Worm (Caenorhabditis elegans) whole organism, dauer: Measurements from ENCODE around the gene str-243.

Experiments
- unc-62 ChIP-seq: sonication (generic microtip); optimal IDR thresholded peaks from 2 replicates; lab custom pipeline; 2017; ENCODE audit warnings: missing biosample characterization, missing genetic modification reagents, missing genetic modification characterization

Gene str-243

DNA sequence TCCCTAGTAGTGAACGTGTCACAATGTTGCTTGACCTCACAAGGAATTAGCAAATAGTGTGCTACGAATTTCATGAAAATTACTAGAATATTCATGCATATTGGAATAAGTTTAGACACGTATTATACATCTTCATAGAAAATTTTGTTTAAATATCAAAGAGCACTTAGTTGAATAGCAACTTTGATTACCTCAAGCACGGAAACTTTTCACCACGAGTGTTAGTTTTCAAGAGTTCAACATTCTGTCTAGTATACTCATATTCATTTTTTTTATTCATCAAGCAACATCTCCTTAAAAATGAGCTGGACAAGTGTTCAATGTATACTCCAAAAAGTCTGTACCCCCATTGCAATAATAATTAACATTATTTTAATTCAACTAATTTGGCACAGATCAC is at the start of gene str-243:
Gene str-243, plus strand, starts transcription at position 301 of the 400 bp plus-strand sequence.
- TF ChIP-seq unc-62: no peak

DNA sequence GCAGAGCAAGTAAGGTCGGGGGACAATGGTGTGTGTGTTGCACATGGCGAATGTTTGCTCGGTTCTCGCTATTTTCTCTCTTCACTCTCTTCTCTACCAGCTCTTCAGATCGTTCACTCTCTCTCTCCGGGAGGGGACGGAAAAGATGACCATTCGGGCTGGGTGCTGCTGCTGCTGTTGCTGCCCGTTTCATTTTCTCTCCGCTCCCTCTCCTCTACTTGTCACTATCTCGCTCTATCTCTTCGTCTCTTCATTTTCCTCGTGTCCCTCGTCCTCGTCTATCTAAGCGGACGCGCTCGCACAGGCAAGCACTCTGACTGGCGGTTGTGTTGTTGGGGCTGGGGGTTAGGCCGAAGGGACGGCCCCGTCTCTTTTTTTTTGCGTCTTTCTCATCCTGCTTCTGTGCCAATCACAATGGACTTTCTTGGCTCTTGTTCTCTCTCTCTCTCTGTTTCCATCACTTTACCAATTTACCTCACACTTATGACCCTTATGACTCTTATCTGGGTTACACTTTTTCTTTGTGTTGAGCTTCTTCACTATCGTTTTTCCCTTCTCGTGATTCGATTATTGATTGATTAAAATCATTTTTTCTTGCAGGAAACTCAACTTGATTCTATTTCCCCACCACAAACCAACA is 48.0 kb upstream of the str-243 start, which contains the start of the genes F53E2.2 and unc-60:
Gene F53E2.2, plus strand, starts transcription at position 601 of the 640 bp plus-strand sequence.
Gene unc-60, plus strand, starts transcription at position 601 of the 640 bp plus-strand sequence.
- TF ChIP-seq unc-62: no peak

DNA sequence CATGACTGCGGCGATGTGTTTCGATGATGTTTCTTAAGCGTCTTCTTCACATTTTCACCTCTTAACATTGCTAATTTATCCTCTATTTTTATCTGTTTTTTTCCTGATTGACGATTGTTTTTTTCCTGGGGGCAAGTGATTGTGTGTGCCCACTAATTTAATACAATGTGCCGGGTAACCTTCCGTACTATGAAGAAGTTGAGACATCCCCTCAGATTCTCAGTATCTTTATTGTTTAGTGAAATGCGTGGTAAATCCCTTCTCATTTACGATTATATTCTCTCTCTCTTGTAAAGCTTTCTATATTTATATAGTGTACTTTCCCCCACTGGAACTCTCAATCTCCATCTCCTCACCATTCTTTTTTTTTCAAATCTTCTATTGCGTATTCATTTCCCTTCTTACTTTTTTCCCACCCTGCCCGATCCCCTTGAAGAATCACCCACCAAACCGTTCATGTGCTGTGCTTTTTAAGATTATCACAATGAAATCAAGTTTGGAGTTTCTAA is 46.2 kb upstream of the str-243 start:
- no peak for TF ChIP-seq unc-62

DNA sequence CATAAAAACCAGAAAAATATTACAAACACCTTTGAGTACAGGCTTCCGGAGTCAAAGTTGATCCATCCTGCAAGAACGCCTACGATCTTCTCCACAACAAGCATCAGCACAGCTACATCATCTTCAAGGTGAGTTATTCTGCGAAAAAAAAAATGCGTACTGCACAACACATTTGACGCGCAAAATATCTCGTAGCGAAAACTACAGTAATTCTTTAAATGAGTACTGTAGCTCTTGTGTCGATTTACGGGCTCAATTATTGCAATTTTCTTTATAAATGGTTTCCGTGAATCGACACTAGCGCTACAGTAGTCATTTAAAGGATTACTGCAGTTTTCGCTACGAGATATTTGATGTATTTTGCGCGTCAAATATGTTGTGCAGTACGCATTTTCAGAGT is 45.7 kb upstream of the str-243 start:
- no peak for TF ChIP-seq unc-62

DNA sequence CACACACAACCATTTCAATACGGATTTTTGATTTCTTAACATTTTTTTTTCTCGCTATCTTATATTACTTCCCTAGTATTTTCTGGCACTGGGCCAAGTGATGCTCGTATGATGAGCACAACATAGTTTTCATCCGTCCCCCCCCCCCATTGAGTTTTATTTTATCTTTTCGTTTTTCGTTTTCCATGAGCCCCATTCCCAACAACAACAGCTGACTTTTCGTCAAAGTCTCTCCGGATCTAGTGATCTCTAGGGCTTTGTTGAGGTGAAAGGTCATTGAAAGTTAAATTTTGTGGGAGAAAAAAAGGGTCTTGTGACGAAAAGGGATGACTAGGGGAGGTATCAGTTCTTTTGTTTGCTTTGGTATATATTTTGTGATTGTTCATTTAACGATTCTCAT is 41.7 kb upstream of the str-243 start:
- no peak for TF ChIP-seq unc-62

DNA sequence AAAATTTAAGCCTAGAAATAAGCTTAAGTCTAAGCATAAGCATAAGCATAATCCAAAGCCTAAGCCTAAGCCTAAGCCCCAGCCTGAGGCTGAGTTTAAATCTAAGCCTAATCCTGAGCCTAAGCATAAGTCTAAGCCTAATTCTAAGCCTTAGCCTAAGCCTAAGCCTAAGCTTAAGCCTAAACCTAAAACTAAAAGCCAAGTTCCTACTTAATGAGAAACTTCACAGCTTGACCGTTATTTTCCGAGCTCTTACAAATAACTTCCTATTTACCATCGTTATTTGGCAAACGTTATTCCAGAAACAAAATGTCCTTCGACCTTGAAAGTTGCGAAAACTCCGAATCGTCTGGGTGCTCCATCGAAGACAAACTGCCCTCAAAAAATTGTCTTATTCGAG is 40.8 kb upstream of the str-243 start, which contains the start of gene C38C3.4:
Gene C38C3.4, plus strand, starts transcription at position 301 of the 400 bp plus-strand sequence.
- no peak for TF ChIP-seq unc-62

DNA sequence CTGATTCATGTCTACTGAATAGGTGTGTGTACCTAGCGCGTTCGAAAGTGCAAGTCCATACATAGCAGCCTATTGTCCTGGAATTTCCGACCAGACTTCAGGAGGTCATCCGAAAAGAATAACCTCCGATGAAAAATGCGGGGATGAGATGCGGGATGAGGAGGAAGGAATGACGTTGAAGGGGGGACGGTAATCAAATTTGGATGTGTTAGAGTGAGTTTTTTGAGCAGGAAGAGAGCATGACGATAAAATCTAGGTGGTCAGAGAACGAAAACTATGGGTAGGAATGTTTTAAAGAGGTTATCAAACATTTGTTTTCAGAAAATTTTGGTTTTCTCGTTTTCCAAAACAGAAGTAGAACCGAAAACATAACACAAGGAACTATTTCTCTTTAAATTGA is 36.6 kb upstream of the str-243 start:
- no peak for TF ChIP-seq unc-62

DNA sequence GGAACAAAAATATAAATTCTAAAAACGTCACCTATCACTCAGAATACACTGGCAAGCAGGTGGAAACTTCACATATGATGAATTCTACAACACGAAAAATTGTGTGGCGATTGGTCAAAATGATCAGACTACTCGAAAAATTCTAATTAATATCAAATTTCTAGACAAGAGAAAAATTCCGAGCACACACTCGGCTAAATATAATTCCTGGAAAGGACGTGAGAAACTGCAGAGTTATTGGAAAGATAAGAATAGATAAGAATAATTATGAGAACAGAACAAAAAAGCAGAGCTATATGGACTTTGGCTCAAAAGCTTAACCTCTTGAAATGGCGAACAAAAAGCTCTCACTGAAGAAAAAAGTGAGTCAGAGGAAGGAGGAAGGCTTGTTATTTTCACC is 35.3 kb upstream of the str-243 start:
- TF ChIP-seq unc-62: no peak

DNA sequence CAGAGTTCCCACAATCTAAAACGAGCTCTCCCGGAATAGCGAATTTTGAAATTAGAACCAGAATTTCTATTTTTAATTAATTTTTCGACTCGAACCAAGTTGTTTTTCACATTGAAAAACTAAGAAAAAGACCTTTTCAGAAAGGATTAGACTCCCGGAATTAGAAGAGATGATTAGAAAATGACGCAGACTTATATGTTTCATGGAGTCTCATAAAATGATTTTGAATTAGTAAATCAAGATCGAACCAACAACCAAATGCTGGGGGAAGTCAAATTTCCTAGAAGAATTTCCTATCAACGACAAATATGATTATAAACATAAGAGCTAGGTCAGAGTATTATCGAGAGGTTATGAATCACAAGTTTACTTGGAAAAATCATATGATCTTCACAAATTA is 33.9 kb upstream of the str-243 start:
- no peak for TF ChIP-seq unc-62

DNA sequence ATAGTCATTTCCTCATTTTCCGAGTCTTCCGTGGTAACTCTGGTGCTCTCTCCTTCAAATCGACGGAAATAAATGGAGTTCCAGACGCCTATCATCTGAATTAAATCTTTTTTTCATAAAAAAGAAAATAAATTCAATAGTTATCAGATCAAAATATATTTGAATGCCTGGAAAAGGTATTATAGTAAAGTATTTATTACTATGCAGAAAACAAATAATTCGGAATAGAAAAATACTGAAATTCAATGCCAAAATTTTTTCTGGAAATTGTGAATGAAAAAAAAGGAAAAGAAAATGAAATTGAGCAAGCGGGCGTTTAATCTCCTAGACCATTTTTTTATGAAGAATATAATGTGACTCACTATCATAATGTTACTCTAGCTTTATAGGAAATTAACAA is 31.1 kb upstream of the str-243 start, which contains the start of gene C38C3.6:
Gene C38C3.6, minus strand, starts transcription at position 101 of the 400 bp plus-strand sequence.
- TF ChIP-seq unc-62: no peak

DNA sequence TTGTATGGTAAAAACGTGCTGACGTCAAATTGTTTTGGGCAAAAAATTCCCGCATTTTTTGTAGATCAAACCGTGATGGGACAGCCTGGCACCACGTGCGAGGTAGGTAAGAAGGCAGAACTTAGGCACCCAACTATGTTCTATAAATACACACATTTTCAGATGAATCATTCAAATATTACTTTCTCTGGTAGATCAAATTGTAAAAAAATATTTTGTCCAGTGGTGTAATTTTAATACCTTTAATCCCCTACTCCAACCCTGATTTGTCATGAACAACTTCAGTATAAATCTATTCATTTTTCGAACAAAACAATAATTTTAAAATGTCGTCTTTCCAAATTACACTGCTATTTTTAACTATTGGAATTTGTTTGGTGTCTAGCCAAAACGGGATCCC is 28.1 kb upstream of the str-243 start, which contains the start of gene spig-7:
Gene spig-7, plus strand, starts transcription at position 301 of the 400 bp plus-strand sequence.
- no peak for TF ChIP-seq unc-62

DNA sequence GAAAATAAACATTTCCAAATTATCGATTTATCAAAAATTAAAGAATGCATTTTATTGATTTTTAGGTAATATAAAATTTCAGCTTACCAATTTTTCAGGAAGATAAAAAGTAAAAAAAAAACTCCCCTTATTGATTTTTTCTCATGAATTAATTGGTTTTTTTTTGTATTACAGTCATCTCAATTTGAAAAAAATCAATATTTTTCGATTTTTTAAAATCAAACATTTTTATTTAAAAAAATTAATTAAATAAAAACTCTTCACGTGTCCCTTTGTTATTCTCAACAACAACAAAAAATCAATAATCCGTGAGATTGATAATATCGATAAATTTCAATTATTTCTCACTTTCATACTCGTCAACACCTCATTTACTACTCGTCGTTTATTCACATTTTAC is 27.3 kb upstream of the str-243 start, which contains the start of gene C38C3.3:
Gene C38C3.3, plus strand, starts transcription at position 301 of the 400 bp plus-strand sequence.
- TF ChIP-seq unc-62: no peak

DNA sequence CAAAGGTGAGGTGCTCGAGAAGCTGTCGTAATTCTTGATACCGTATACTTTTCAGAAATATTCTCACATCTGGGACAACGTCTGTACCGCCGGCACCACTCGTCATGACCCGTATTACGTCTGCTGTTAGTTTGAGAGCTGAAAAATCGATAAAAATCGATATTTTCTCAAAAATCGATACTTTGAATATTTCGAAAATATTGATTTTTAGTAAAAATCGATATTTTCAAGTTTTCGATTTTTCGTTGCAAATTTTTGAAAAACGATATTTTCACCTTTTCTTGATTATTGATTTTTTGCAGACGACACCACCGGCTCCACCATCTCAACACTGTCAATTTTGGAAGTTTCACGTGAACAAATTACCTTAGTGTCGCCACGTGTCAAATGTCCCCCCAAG is 26.8 kb upstream of the str-243 start:
- TF ChIP-seq unc-62: no peak

DNA sequence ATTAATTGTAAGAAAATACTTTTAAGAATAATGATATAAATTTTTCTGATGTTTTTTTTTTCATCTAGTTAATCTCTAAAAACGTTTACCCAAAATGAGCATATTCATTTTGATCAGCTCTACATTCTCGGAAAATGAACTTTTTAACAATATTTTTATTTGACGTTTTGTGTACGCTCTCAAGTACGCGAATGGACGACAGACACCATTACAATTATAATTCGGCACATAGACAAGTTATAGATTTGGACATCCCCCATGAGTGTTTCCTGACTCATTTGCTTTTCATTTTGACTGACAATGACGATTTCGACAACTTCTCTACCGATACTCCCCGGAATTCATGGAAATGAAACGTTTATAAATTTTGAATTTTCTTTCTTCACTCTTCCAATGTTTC is 23.4 kb upstream of the str-243 start, which contains the start of gene sru-27:
Gene sru-27, plus strand, starts transcription at position 301 of the 400 bp plus-strand sequence.
- TF ChIP-seq unc-62: no peak

DNA sequence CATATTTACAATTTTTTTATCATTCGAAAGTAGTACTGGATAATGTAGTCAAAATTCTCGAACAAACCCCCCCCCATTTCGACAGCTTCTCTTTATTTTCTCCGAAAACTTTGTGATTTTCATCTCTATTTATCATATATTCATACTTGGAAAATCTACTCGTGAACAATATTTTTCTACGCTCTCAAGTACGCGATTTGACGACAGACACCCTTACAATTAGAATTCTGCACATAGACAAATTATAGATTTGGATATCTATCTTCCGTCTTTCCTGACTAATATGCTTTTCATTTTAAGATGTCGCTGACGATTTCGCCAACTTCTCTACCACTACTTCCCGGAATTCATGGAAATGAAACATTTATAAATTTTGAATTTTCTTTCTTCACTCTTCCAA is 16.6 kb upstream of the str-243 start, which contains the start of gene sru-28:
Gene sru-28, plus strand, starts transcription at position 301 of the 400 bp plus-strand sequence.
- no peak for TF ChIP-seq unc-62

DNA sequence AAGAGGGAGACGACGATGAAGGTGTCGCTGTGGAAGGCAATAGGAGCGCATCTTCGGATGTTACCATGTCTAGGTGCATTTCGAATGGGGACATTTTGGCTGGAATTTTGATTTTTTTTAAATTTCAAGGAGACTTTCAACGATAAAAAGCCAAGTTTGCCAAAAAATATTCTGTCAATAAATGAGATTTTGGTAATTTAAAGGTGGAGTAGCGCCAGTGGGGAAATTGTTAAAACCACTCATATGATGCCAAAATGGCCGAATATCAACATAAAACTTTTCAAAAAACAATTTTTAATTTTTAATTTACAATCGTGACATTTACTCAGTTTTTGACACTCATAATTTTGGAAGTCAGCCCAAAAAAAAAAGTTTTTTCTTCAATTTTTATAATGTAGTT is 11.0 kb upstream of the str-243 start, which contains the start of gene nhr-260:
Gene nhr-260, minus strand, starts transcription at position 101 of the 400 bp plus-strand sequence.
- no peak for TF ChIP-seq unc-62

DNA sequence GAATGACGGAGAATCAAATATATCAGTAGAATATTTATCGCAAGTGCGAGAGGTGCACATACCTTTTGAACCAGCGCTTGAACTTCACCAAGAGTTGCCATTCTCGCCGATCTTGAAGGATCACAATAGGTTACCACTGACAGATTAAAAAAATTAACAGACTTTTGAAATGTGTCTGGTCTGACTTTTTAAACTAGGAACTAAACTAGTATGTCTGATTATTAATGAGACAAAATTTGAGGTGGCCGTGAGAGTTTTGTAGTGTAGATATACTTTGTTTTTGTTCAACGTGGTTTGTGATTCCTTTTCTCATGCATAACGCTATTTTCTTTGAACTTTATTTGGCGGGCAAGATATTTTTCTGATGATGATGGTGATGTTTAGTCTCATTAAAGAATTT is 740 bp upstream of the str-243 start, which contains the start of gene str-240:
Gene str-240, minus strand, starts transcription at position 101 of the 400 bp plus-strand sequence.
- TF ChIP-seq unc-62: no peak

DNA sequence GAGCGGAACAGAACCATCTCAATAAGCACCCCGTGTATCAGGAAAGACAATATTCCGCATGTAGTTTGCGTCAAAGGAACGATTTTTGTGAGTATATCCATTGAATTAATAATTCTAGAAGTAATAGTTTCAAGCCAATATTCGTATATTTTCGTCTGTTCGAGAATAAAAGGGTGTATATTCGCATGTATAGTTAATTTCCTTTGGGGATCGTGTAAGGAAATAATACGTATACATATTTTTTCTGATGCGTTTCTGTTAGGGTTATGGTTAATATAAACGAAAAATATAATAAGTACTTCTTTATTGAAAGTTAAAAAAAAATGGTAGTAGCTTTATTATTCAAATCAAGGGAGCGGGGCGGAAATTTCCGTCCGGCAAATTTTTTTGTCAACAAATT is 5.4 kb downstream of the str-243 start, which contains the start of gene str-236:
Gene str-236, minus strand, starts transcription at position 101 of the 400 bp plus-strand sequence.
- TF ChIP-seq unc-62: no peak
